Fruit fly (Drosophila melanogaster) whole organism, prepupa: ENCODE results near the gene CG9641.

Source experiments
- Blimp-1 ChIP-seq: fragments of 200-800 bp; sonication (Bioruptor generic); optimal IDR thresholded peaks from 3 replicates; lab custom pipeline; 2017; ENCODE audit warnings: missing biosample characterization, missing genetic modification characterization, mild to moderate bottlenecking, moderate library complexity, missing genetic modification reagents
- CG10631 ChIP-seq: fragments of 200-800 bp; sonication (Bioruptor generic); optimal IDR thresholded peaks from 2 replicates; lab custom pipeline; 2016; ENCODE audit warnings: missing biosample characterization, missing genetic modification characterization
- CG10669 ChIP-seq: fragments of 200-800 bp; sonication (Bioruptor generic); optimal IDR thresholded peaks from 3 replicates; lab custom pipeline; 2018; ENCODE audit warnings: missing biosample characterization, mild to moderate bottlenecking, missing genetic modification characterization, moderate library complexity
- CG11762 ChIP-seq: fragments of 200-800 bp; sonication (Bioruptor generic); optimal IDR thresholded peaks from 3 replicates; lab custom pipeline; 2016; ENCODE audit warnings: missing biosample characterization, missing genetic modification characterization; ENCODE audit not compliant: insufficient read depth
- CG15336 ChIP-seq: fragments of 200-800 bp; sonication (Bioruptor generic); IDR thresholded peaks from 2 replicates; pipeline ENCODE4 v1.3.6; 2022; ENCODE audit warnings: missing biosample characterization, missing genetic modification characterization
- CG1621 ChIP-seq: fragments of 200-800 bp; sonication (Bioruptor generic); optimal IDR thresholded peaks from 3 replicates; lab custom pipeline; 2018; ENCODE audit warnings: missing biosample characterization, mild to moderate bottlenecking, missing genetic modification characterization
- CG31627 ChIP-seq: fragments of 200-800 bp; sonication (Bioruptor generic); optimal IDR thresholded peaks from 3 replicates; lab custom pipeline; 2016; ENCODE audit warnings: missing biosample characterization, missing genetic modification characterization
- CG34406 ChIP-seq: fragments of 200-800 bp; sonication (Bioruptor generic); optimal IDR thresholded peaks from 3 replicates; lab custom pipeline; 2016; ENCODE audit warnings: missing biosample characterization, missing genetic modification characterization
- CG3919 ChIP-seq: fragments of 200-800 bp; sonication (Bioruptor generic); optimal IDR thresholded peaks from 3 replicates; lab custom pipeline; 2016; ENCODE audit warnings: missing biosample characterization, missing genetic modification characterization
- CG4318 ChIP-seq: fragments of 200-800 bp; sonication (Bioruptor generic); optimal IDR thresholded peaks from 3 replicates; lab custom pipeline; 2017; ENCODE audit warnings: missing biosample characterization, mild to moderate bottlenecking, missing genetic modification characterization
- CG6163 ChIP-seq: fragments of 200-800 bp; sonication (Bioruptor generic); IDR thresholded peaks from 3 replicates; pipeline ENCODE4 v1.3.6; 2022; ENCODE audit warnings: missing biosample characterization, missing genetic modification characterization
- CG6276 ChIP-seq: fragments of 200-800 bp; sonication (Bioruptor generic); optimal IDR thresholded peaks from 2 replicates; lab custom pipeline; 2017; ENCODE audit warnings: missing biosample characterization, mild to moderate bottlenecking, missing genetic modification characterization
- CG6792 ChIP-seq: fragments of 200-800 bp; sonication (Bioruptor generic); optimal IDR thresholded peaks from 3 replicates; lab custom pipeline; 2016; ENCODE audit warnings: missing biosample characterization, missing genetic modification characterization
- CG6808 ChIP-seq: fragments of 200-800 bp; sonication (Bioruptor generic); optimal IDR thresholded peaks from 3 replicates; lab custom pipeline; 2017; ENCODE audit warnings: missing biosample characterization, missing genetic modification characterization, mild to moderate bottlenecking, moderate library complexity, missing genetic modification reagents
- CG6854 ChIP-seq: fragments of 200-800 bp; sonication (Bioruptor generic); optimal IDR thresholded peaks from 2 replicates; lab custom pipeline; 2017; ENCODE audit warnings: missing biosample characterization, mild to moderate bottlenecking, missing genetic modification characterization
- CG8319 ChIP-seq: fragments of 200-800 bp; sonication (Bioruptor generic); optimal IDR thresholded peaks from 3 replicates; lab custom pipeline; 2016; ENCODE audit warnings: missing biosample characterization, missing genetic modification characterization
- CG8632 ChIP-seq: fragments of 200-800 bp; sonication (Bioruptor generic); optimal IDR thresholded peaks from 3 replicates; lab custom pipeline; 2016; ENCODE audit warnings: missing biosample characterization, missing genetic modification characterization
- CG9139 ChIP-seq: fragments of 200-800 bp; sonication (Bioruptor generic); optimal IDR thresholded peaks from 3 replicates; lab custom pipeline; 2017; ENCODE audit warnings: missing biosample characterization, mild to moderate bottlenecking, missing genetic modification characterization
- Eip75B ChIP-seq: fragments of 200-800 bp; sonication (Bioruptor generic); optimal IDR thresholded peaks from 3 replicates; lab custom pipeline; 2016; ENCODE audit warnings: missing biosample characterization, missing genetic modification characterization
- Eip78C ChIP-seq: fragments of 200-800 bp; sonication (Bioruptor generic); peaks from one replicate; lab custom pipeline; 2016; ENCODE audit warnings: missing biosample characterization, missing genetic modification characterization
- Eip93F ChIP-seq: fragments of 200-800 bp; sonication (Bioruptor generic); optimal IDR thresholded peaks from 2 replicates; lab custom pipeline; 2016; ENCODE audit warnings: missing biosample characterization, mild to moderate bottlenecking, missing genetic modification characterization
- Ets21C ChIP-seq: fragments of 200-800 bp; sonication (Bioruptor generic); optimal IDR thresholded peaks from 3 replicates; lab custom pipeline; 2016; ENCODE audit warnings: missing biosample characterization, missing genetic modification characterization
- Ets96B ChIP-seq: fragments of 200-800 bp; optimal IDR thresholded peaks from 2 replicates; lab custom pipeline; 2019; ENCODE audit warnings: missing biosample characterization, mild to moderate bottlenecking, missing genetic modification characterization, moderate library complexity
- Hr38 ChIP-seq: sonication (Bioruptor generic); optimal IDR thresholded peaks from 2 replicates; lab custom pipeline; 2016; ENCODE audit warnings: missing biosample characterization, missing genetic modification characterization
- Hr39 ChIP-seq: fragments of 200-800 bp; sonication (Bioruptor generic); optimal IDR thresholded peaks from 2 replicates; lab custom pipeline; 2016; ENCODE audit warnings: missing biosample characterization, missing genetic modification characterization
- Hr4 ChIP-seq: fragments of 200-800 bp; sonication (Bioruptor generic); optimal IDR thresholded peaks from 3 replicates; lab custom pipeline; 2016; ENCODE audit warnings: missing biosample characterization, missing genetic modification characterization
- Lpt ChIP-seq: fragments of 200-800 bp; sonication (Bioruptor generic); optimal IDR thresholded peaks from 3 replicates; lab custom pipeline; 2016; ENCODE audit warnings: missing biosample characterization, missing genetic modification characterization
- Met ChIP-seq: fragments of 200-800 bp; sonication (Bioruptor generic); optimal IDR thresholded peaks from 3 replicates; lab custom pipeline; 2016; ENCODE audit warnings: missing biosample characterization, missing genetic modification characterization
- OdsH ChIP-seq: fragments of 200-800 bp; sonication (Bioruptor generic); optimal IDR thresholded peaks from 3 replicates; lab custom pipeline; 2016; ENCODE audit warnings: missing biosample characterization, missing genetic modification characterization
- Smox ChIP-seq: fragments of 200-800 bp; sonication (Bioruptor generic); optimal IDR thresholded peaks from 3 replicates; lab custom pipeline; 2016; ENCODE audit warnings: missing biosample characterization, missing genetic modification characterization
- Sox102F ChIP-seq: fragments of 200-800 bp; sonication (Bioruptor generic); optimal IDR thresholded peaks from 2 replicates; lab custom pipeline; 2016; ENCODE audit warnings: missing biosample characterization, mild to moderate bottlenecking, missing genetic modification characterization
- Sox14 ChIP-seq: fragments of 200-800 bp; sonication (Bioruptor generic); optimal IDR thresholded peaks from 3 replicates; lab custom pipeline; 2016; ENCODE audit warnings: missing biosample characterization, missing genetic modification characterization
- achi ChIP-seq: fragments of 200-800 bp; sonication (Bioruptor generic); optimal IDR thresholded peaks from 3 replicates; lab custom pipeline; 2016; ENCODE audit warnings: missing biosample characterization, missing genetic modification characterization
- acj6 ChIP-seq: fragments of 200-800 bp; sonication (Bioruptor generic); optimal IDR thresholded peaks from 3 replicates; lab custom pipeline; 2016; ENCODE audit warnings: missing biosample characterization, missing genetic modification characterization
- cyc ChIP-seq: fragments of 200-800 bp; sonication (Bioruptor generic); optimal IDR thresholded peaks from 3 replicates; lab custom pipeline; 2016; ENCODE audit warnings: missing biosample characterization, missing genetic modification characterization
- dac ChIP-seq: fragments of 200-800 bp; sonication (Bioruptor generic); optimal IDR thresholded peaks from 2 replicates; lab custom pipeline; 2017; ENCODE audit warnings: missing biosample characterization, mild to moderate bottlenecking, missing genetic modification characterization
- dsx ChIP-seq: fragments of 200-800 bp; optimal IDR thresholded peaks from 3 replicates; lab custom pipeline; 2019; ENCODE audit warnings: missing biosample characterization, mild to moderate bottlenecking, missing genetic modification characterization, moderate library complexity; ENCODE audit not compliant: poor library complexity, severe bottlenecking
- eg ChIP-seq: fragments of 200-800 bp; sonication (Bioruptor generic); IDR thresholded peaks from 3 replicates; pipeline ENCODE4 v1.3.6; 2022; ENCODE audit warnings: missing biosample characterization, missing genetic modification characterization
- fd59A ChIP-seq: fragments of 200-800 bp; sonication (Bioruptor generic); optimal IDR thresholded peaks from 2 replicates; lab custom pipeline; 2017; ENCODE audit warnings: missing biosample characterization, mild to moderate bottlenecking, missing genetic modification characterization, missing genetic modification reagents
- fd85E ChIP-seq: fragments of 200-800 bp; sonication (Bioruptor generic); optimal IDR thresholded peaks from 3 replicates; lab custom pipeline; 2016; ENCODE audit warnings: missing biosample characterization, missing genetic modification characterization
- lz ChIP-seq: fragments of 200-800 bp; sonication (Bioruptor generic); optimal IDR thresholded peaks from 3 replicates; lab custom pipeline; 2016; ENCODE audit warnings: missing biosample characterization, missing genetic modification characterization
- net ChIP-seq: fragments of 200-800 bp; sonication (Bioruptor generic); optimal IDR thresholded peaks from 3 replicates; lab custom pipeline; 2016; ENCODE audit warnings: missing biosample characterization, missing genetic modification characterization
- pdm3 ChIP-seq: fragments of 200-800 bp; sonication (Bioruptor generic); optimal IDR thresholded peaks from 3 replicates; lab custom pipeline; 2016; ENCODE audit warnings: missing biosample characterization, missing genetic modification characterization
- salr ChIP-seq, 2 experiments: fragments of 200-800 bp; sonication (Bioruptor generic); optimal IDR thresholded peaks; 3 replicates each; lab custom pipeline; 2016 to 2018; ENCODE audit warnings: missing biosample characterization in 2 of 2, missing genetic modification characterization in 2 of 2, mild to moderate bottlenecking in 1 of 2
- spab ChIP-seq: fragments of 200-800 bp; sonication (Bioruptor generic); optimal IDR thresholded peaks from 2 replicates; lab custom pipeline; 2017; ENCODE audit warnings: missing biosample characterization, mild to moderate bottlenecking, missing genetic modification characterization, missing genetic modification reagents
- ss ChIP-seq, 2 experiments: fragments of 200-800 bp; sonication (Bioruptor generic); optimal IDR thresholded peaks; 2 replicates in 1 of 2; 3 replicates in 1 of 2; lab custom pipeline; 2017 to 2018; ENCODE audit warnings: mild to moderate bottlenecking in 2 of 2, missing biosample characterization in 2 of 2, missing genetic modification characterization in 2 of 2, moderate library complexity in 1 of 2
- svp ChIP-seq: fragments of 200-800 bp; sonication (Bioruptor generic); peaks from one replicate; lab custom pipeline; 2016; ENCODE audit warnings: missing biosample characterization, missing genetic modification characterization
- topi ChIP-seq: fragments of 200-800 bp; sonication (Bioruptor generic); optimal IDR thresholded peaks from 3 replicates; lab custom pipeline; 2016; ENCODE audit warnings: missing biosample characterization, missing genetic modification characterization
- vri ChIP-seq: fragments of 200-800 bp; sonication (Bioruptor generic); optimal IDR thresholded peaks from 3 replicates; lab custom pipeline; 2016; ENCODE audit warnings: missing biosample characterization, mild to moderate bottlenecking, missing genetic modification characterization

CG9641 gene

dm6 chr2L:2935704-2936103 lies 41.0 kb downstream of the CG9641 start:
- no peak for TF ChIP-seq topi (GFP tag; lab: Kevin White, UChicago)
- no peak for TF ChIP-seq CG6276 (GFP tag; lab: Kevin White, UChicago)
- peak; percentile 65 for TF ChIP-seq svp (GFP tag; lab: Kevin White, UChicago)

- TF ChIP-seq CG6854 (GFP tag; lab: Kevin White, UChicago) (no peak), Hr38 (GFP tag; lab: Kevin White, UChicago) (no peak), CG10669 (peak; percentile 82), CG8632 (GFP tag; lab: Kevin White, UChicago) (peak; percentile 49), Smox (GFP tag; lab: Kevin White, UChicago) (peak; percentile 3), Sox102F (GFP tag; lab: Kevin White, UChicago) (peak; percentile 56), CG11762 (GFP tag; lab: Kevin White, UChicago) (peak; percentile 29), cyc (GFP tag; lab: Kevin White, UChicago) (peak; percentile 31), Sox14 (peak; percentile 80), vri (GFP tag; lab: Kevin White, UChicago) (no peak), Ets21C (GFP tag; lab: Kevin White, UChicago) (no peak), CG8319 (peak; percentile 5), dac (GFP tag; lab: Kevin White, UChicago) (no peak), ss (GFP tag; optimal IDR thresholded peaks at IDR 0.05; lab: Kevin White, UChicago) (peak; percentile 77 to 85), CG6792 (peak; percentile 50), CG15336 (GFP tag; lab: Robert Waterston, UW) (no peak), Lpt (GFP tag; lab: Kevin White, UChicago) (no peak), salr (GFP tag; optimal IDR thresholded peaks at IDR 0.05; lab: Kevin White, UChicago) (peak; percentile 27 to 64), Ets96B (peak; percentile 83), CG1621 (tag; lab: Kevin White, UChicago) (peak; percentile 81), CG34406 (peak; percentile 72), CG31627 (GFP tag; lab: Kevin White, UChicago) (peak; percentile 29), CG10631 (peak; percentile 68), fd85E (no peak), topi (GFP tag; lab: Kevin White, UChicago) (peak; percentile 74), Eip75B (GFP tag; lab: Kevin White, UChicago) (peak; percentile 80), CG3919 (peak; percentile 47), CG6163 (GFP tag; lab: Robert Waterston, UW) (peak; percentile 59; the same call in 1 of the 3 replicates), Met (GFP tag; lab: Kevin White, UChicago) (peak; percentile 72), pdm3 (GFP tag; lab: Kevin White, UChicago) (peak; percentile 37), CG4318 (GFP tag; lab: Kevin White, UChicago) (peak; percentile 20), CG9139 (GFP tag; lab: Kevin White, UChicago) (peak; percentile 52), Hr4 (GFP tag; lab: Kevin White, UChicago) (no peak), achi (GFP tag; lab: Kevin White, UChicago) (peak; percentile 66), acj6 (GFP tag; lab: Kevin White, UChicago) (peak; percentile 53), net (GFP tag; lab: Kevin White, UChicago) (no peak), lz (peak; percentile 69), CG6276 (GFP tag; lab: Kevin White, UChicago) (peak; percentile 28), spab (GFP tag; lab: Kevin White, UChicago) (peak; percentile 75), Hr39 (GFP tag; lab: Kevin White, UChicago) (peak; percentile 52), Eip78C (GFP tag; lab: Kevin White, UChicago) (peak; percentile 73), dsx (peak; percentile 87), OdsH (peak; percentile 43), eg (GFP tag; lab: Robert Waterston, UW) (no peak), Eip93F (GFP tag; lab: Kevin White, UChicago) (no peak), fd59A (GFP tag; lab: Kevin White, UChicago) (peak; percentile 73), Blimp-1 (GFP tag; lab: Kevin White, UChicago) (peak; percentile 10), CG6808 (peak; percentile 79), svp (GFP tag; lab: Kevin White, UChicago) (peak; percentile 80)
Observed at dm6 chr2L:2931555-2932131, 45.0 kb downstream of the CG9641 start.
